Fruit fly (Drosophila melanogaster) whole organism: ENCODE data around the gene Bet5.

Experiments
- CG8478 ChIP-seq: fragments of >200 bp; optimal IDR thresholded peaks from 2 replicates; lab custom pipeline; 2018; ENCODE audit warnings: inconsistent platforms
- EcR ChIP-seq, 2 experiments: fragments of >200 bp; optimal IDR thresholded peaks; 2 replicates each; lab custom pipeline; 2017; ENCODE audit warnings: missing biosample characterization in 2 of 2, missing genetic modification characterization in 2 of 2, missing genetic modification reagents in 2 of 2
- pan ChIP-seq: fragments of >200 bp; optimal IDR thresholded peaks from 2 replicates; lab custom pipeline; 2017
- psq ChIP-seq: fragments of >200 bp; optimal IDR thresholded peaks from 2 replicates; lab custom pipeline; 2017
- usp ChIP-seq: fragments of >200 bp; optimal IDR thresholded peaks from 2 replicates; lab custom pipeline; 2017; ENCODE audit warnings: missing biosample characterization, missing genetic modification characterization, mixed read lengths

DNA sequence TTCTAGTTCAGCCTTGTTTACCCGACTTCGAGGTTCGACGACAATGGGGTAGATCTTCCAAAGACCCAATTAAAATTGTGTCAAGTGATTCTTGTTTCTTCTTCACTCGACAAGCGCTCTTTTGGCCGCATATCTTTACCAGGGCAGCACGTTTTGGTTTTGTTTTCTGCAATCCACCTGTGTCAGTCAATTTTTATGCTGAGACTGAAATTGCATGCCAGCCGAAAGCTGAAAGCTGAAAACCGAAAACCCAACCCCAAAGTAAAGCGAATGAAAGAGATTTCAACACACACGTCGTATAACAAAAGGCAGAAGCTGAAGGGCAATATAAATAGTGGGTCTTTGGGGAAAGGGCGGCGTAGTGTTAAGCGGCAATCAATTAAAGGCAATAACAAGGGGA, 9.4 kb downstream of the Bet5 start:
- TF ChIP-seq pan (lab: Kevin White, UChicago) (no peak), EcR (GFP tag; optimal IDR thresholded peaks at IDR 0.05; lab: Kevin White, UChicago) (no peak), psq (lab: Kevin White, UChicago) (no peak), CG8478 (lab: Kevin White, UChicago) (no peak), usp (no peak)
